Worm (Caenorhabditis elegans) whole organism, early embryonic: Measurements from ENCODE around the gene sre-39.

Experiments
- B0310.2 ChIP-seq: sonication (generic microtip); optimal IDR thresholded peaks from 2 replicates; lab custom pipeline; 2016; ENCODE audit warnings: mild to moderate bottlenecking, missing genetic modification characterization, missing compliant biosample characterization
- F13C5.2 ChIP-seq: sonication (generic microtip); optimal IDR thresholded peaks from 2 replicates; lab custom pipeline; 2017; ENCODE audit warnings: mild to moderate bottlenecking, missing genetic modification characterization, inconsistent platforms, missing compliant biosample characterization
- aly-1 ChIP-seq: sonication (generic microtip); optimal IDR thresholded peaks from 2 replicates; lab custom pipeline; 2016; ENCODE audit warnings: missing genetic modification characterization, missing compliant biosample characterization
- ama-1 ChIP-seq: fragments of 150-350 bp; optimal IDR thresholded peaks from 2 replicates; lab custom pipeline; 2014
- ceh-13 ChIP-seq: fragments of 200-800 bp; sonication (Bioruptor generic); optimal IDR thresholded peaks from 2 replicates; lab custom pipeline; 2018; ENCODE audit warnings: mild to moderate bottlenecking, missing genetic modification characterization, missing compliant biosample characterization
- ceh-36 ChIP-seq: sonication (generic microtip); optimal IDR thresholded peaks from 2 replicates; lab custom pipeline; 2016; ENCODE audit warnings: missing genetic modification characterization, inconsistent platforms, missing compliant biosample characterization
- ets-7 ChIP-seq: sonication (generic microtip); optimal IDR thresholded peaks from 2 replicates; lab custom pipeline; 2016; ENCODE audit warnings: missing genotype, missing genetic modification characterization, missing compliant biosample characterization
- flt-1 ChIP-seq: fragments of 200-800 bp; sonication (Bioruptor generic); IDR thresholded peaks from 2 replicates; pipeline ENCODE4 v1.3.6; 2022; ENCODE audit warnings: missing genetic modification characterization, missing compliant biosample characterization
- hmbx-1 ChIP-seq: sonication (generic microtip); optimal IDR thresholded peaks from 2 replicates; lab custom pipeline; 2016; ENCODE audit warnings: mild to moderate bottlenecking, missing genetic modification characterization, missing compliant biosample characterization
- hmg-4 ChIP-seq: fragments of 200-800 bp; sonication (Bioruptor generic); optimal IDR thresholded peaks from 2 replicates; lab custom pipeline; 2018; ENCODE audit warnings: mild to moderate bottlenecking, missing genetic modification characterization, missing compliant biosample characterization
- hnd-1 ChIP-seq: sonication (generic microtip); optimal IDR thresholded peaks from 2 replicates; lab custom pipeline; 2016; ENCODE audit warnings: missing genetic modification characterization, missing compliant biosample characterization
- pes-1 ChIP-seq: fragments of 200-800 bp; sonication (Bioruptor generic); IDR thresholded peaks from 2 replicates; pipeline ENCODE4 v1.3.6; 2022; ENCODE audit warnings: missing genetic modification reagents, missing genetic modification characterization, missing compliant biosample characterization
- scrt-1 ChIP-seq: fragments of 200-800 bp; sonication (Bioruptor generic); IDR thresholded peaks from 2 replicates; pipeline ENCODE4 v1.3.6; 2022; ENCODE audit warnings: missing genetic modification characterization, missing compliant biosample characterization
- sea-1 ChIP-seq: fragments of 200-800 bp; sonication (Bioruptor generic); conservative IDR thresholded peaks from 2 replicates; pipeline ENCODE4 v1.3.6; 2022; ENCODE audit warnings: missing genetic modification characterization, missing compliant biosample characterization
- tbx-11 ChIP-seq: fragments of 200-800 bp; sonication (Bioruptor generic); IDR thresholded peaks from 2 replicates; pipeline ENCODE4 v1.3.6; 2022; ENCODE audit warnings: missing genetic modification characterization, missing compliant biosample characterization
- tbx-37 ChIP-seq: fragments of 200-800 bp; sonication (Bioruptor generic); conservative IDR thresholded peaks from 2 replicates; pipeline ENCODE4 v1.3.6; 2022; ENCODE audit warnings: missing genetic modification reagents, missing genetic modification characterization, missing compliant biosample characterization
- tra-4 ChIP-seq: sonication (generic microtip); optimal IDR thresholded peaks from 2 replicates; lab custom pipeline; 2017; ENCODE audit warnings: missing genetic modification characterization, missing compliant biosample characterization

The sre-39 gene

DNA sequence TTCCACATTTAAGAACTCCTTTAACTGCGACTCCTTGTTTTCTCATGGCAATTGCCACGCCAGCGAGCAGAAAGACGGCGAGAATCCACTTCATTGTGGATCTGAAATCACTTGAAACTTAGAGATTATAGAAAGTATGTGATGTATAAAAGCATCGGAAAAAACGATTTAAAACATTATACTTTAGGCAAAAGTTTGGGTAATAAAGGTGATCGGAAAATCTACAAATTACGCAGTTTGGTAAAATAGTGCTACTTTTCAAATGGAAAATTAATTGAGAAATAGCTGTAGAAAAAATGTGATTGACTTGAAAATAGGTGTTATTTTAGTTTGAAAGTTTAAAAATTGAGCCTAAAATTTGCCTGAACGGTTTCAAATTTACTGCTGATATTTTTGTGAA is 40.7 kb downstream of the sre-39 start, which contains the start of gene ttr-41:
Gene ttr-41, minus strand, starts transcription at position 101 of the 400 bp plus-strand sequence.
- TF ChIP-seq flt-1 (GFP tag; lab: Robert Waterston, UW) (no peak), ama-1 (lab: Kevin White, UChicago) (no peak), pes-1 (GFP tag; lab: Robert Waterston, UW) (no peak)

DNA sequence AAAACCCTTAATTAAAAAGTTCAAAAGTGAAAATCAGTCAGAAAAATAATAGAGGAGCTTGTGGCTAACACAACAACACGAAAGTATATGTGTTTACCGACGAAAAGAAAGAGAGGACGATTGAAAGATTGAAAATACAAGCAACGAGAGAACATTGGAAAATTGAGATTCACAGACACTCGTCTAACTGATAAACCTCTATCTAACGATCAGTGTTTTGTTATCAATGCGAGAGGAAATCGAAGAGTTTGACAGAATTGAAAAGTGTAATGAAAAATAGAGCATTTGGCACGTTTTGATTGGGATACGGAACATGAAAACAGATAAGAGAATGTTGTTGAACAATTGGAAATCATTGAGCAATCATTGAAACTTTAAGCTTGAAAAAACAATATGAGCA is 41.6 kb downstream of the sre-39 start:
- TF ChIP-seq ets-7 (tag; lab: Kevin White, UChicago) (no peak), pes-1 (GFP tag; lab: Robert Waterston, UW) (no peak), aly-1 (tag; lab: Kevin White, UChicago) (no peak), hmbx-1 (tag; lab: Kevin White, UChicago) (no peak), scrt-1 (no peak), hmg-4 (GFP tag; lab: Kevin White, UChicago) (no peak)

DNA sequence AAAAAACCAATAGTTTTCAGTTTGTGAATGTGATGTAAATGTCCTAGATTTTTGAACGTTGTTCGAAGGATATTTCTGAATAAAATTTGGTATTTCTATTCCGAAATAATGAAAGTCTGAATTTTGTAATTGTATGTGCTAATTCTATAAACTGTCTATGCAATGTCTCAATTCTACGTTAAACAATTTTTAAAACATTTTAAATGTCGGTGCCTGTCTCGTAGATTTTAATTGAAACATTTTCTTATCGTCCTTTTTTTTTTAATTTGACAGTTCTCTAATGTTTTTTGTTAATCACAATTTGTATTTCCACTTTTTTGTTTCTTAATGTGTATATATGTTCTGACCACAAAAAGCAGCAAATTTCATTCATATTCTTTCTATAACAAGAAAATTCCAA is 42.7 kb downstream of the sre-39 start, which contains the start of gene F41C3.7:
Gene F41C3.7, plus strand, starts transcription at position 301 of the 400 bp plus-strand sequence.
- TF ChIP-seq ets-7 (tag; lab: Kevin White, UChicago) (no peak), B0310.2 (tag; lab: Kevin White, UChicago) (no peak), scrt-1 (no peak), tbx-11 (GFP tag; lab: Robert Waterston, UW) (no peak), tbx-37 (GFP tag; lab: Robert Waterston, UW) (no peak), hmbx-1 (tag; lab: Kevin White, UChicago) (no peak), tra-4 (tag; lab: Kevin White, UChicago) (no peak), aly-1 (tag; lab: Kevin White, UChicago) (no peak), flt-1 (GFP tag; lab: Robert Waterston, UW) (no peak), F13C5.2 (no peak)

DNA sequence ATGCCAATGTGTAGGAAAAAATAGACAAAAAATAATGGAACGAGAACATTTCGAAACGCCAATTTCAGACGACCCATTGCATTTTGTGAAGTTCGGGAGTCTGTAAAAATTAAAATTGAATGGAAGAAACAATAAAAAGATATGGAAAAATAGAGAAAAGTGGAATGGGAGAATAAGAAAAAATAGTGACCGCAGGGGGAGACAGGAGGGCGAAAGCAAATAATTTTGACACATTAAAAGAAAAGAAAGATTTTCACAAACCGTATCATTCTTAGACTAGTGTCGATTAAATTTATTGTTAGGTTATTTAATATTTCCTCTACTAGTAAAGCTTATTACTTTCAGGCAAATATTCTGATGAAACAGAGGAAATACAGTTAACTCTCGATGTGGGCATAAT is 46.8 kb downstream of the sre-39 start, which contains the start of gene F41C3.11:
Gene F41C3.11, minus strand, starts transcription at position 101 of the 400 bp plus-strand sequence.
- TF ChIP-seq ceh-13 (GFP tag; lab: Kevin White, UChicago) (no peak), ceh-36 (tag; lab: Kevin White, UChicago) (no peak), ama-1 (lab: Kevin White, UChicago) (no peak), tbx-37 (GFP tag; lab: Robert Waterston, UW) (no peak), B0310.2 (tag; lab: Kevin White, UChicago) (no peak), ets-7 (tag; lab: Kevin White, UChicago) (no peak), hmbx-1 (tag; lab: Kevin White, UChicago) (no peak), pes-1 (GFP tag; lab: Robert Waterston, UW) (no peak), tra-4 (tag; lab: Kevin White, UChicago) (no peak)

DNA sequence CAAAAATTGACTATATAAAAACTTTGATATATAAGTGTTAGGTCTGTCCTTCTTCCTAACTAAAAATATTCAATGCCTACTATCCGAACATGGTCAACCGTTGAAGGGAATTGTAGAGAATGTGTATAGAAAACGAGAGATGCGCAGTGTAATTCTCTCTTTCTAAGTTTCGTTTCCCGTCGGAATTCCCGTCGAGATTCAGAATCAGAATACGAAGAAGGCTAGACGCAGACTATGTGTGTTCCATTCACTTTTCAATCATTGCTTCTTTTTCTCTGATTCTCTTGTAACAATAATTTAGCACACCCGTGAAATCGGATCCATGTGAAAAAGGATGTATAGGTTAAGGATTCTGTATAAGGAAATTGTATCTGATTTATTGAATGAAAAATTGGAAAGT is 47.4 kb downstream of the sre-39 start:
- TF ChIP-seq B0310.2 (tag; lab: Kevin White, UChicago), result no peak

DNA sequence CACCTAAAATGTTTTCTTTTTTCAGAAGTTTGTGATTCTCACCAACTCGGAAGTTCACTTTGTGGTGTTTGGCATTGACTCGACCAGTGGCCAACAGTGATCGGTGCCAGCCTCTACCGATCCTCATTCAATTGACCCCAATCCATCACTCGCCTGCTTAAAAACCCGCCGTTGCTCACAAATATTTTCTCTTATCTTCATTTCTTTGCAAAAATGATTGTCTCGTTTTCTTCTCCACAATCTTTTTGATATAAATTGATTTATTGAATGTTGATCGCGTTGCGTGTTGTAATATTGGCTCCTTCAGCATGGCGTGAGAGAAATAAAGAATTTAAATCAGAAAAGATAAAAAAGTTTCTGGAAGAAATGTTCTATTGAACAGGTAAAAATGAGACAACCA is 49.5 kb downstream of the sre-39 start:
- TF ChIP-seq tra-4 (tag; lab: Kevin White, UChicago), result no peak
- no peak for TF ChIP-seq tbx-37 (GFP tag; lab: Robert Waterston, UW)
- TF ChIP-seq B0310.2 (tag; lab: Kevin White, UChicago), result no peak
- TF ChIP-seq ama-1 (lab: Kevin White, UChicago), result no peak
- TF ChIP-seq F13C5.2, result no peak
- TF ChIP-seq sea-1 (GFP tag; lab: Robert Waterston, UW), result no peak

DNA sequence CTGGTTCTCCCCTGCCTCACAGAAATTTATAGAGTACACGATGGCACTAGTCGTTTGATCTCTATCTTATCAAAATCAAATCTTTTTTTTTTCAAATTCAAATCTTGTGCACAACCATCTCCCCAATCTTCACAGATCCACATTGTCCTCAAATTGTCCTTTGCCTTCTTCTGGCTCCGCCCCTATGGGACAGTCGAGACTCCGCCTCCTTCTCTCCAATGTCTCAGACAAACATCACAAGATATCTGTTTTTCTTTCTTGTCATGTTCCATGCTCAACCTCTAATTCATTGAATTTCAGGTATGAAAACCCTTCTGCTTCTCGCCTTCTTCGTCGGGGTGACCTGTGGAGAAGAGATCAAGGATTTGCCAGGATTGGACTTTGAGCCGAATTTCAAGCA is 50.3 kb downstream of the sre-39 start, which contains the start of gene ctsa-1.1:
Gene ctsa-1.1, plus strand, starts transcription at position 301 of the 400 bp plus-strand sequence.
- TF ChIP-seq ets-7 (tag; lab: Kevin White, UChicago), result no peak
- TF ChIP-seq F13C5.2, result no peak
- no peak for TF ChIP-seq scrt-1
- no peak for TF ChIP-seq hmbx-1 (tag; lab: Kevin White, UChicago)
- TF ChIP-seq tbx-37 (GFP tag; lab: Robert Waterston, UW), result no peak
- no peak for TF ChIP-seq hmg-4 (GFP tag; lab: Kevin White, UChicago)
- no peak for TF ChIP-seq B0310.2 (tag; lab: Kevin White, UChicago)
- no peak for TF ChIP-seq tbx-11 (GFP tag; lab: Robert Waterston, UW)
- TF ChIP-seq aly-1 (tag; lab: Kevin White, UChicago), result no peak
- no peak for TF ChIP-seq flt-1 (GFP tag; lab: Robert Waterston, UW)
- TF ChIP-seq tra-4 (tag; lab: Kevin White, UChicago), result no peak
- TF ChIP-seq hnd-1 (tag; lab: Kevin White, UChicago), result no peak
- no peak for TF ChIP-seq ceh-13 (GFP tag; lab: Kevin White, UChicago)
- no peak for TF ChIP-seq pes-1 (GFP tag; lab: Robert Waterston, UW)
- no peak for TF ChIP-seq sea-1 (GFP tag; lab: Robert Waterston, UW)
